Fruit fly (Drosophila melanogaster) whole organism: Measurements from ENCODE around the gene nej.

Experiments used
- CG8478 ChIP-seq: fragments of >200 bp; optimal IDR thresholded peaks from 2 replicates; lab custom pipeline; 2018; ENCODE audit warnings: inconsistent platforms
- Dll ChIP-seq: fragments of >200 bp; optimal IDR thresholded peaks from 2 replicates; lab custom pipeline; 2017
- EcR ChIP-seq, 2 experiments: fragments of >200 bp; optimal IDR thresholded peaks; 2 replicates each; lab custom pipeline; 2017; ENCODE audit warnings: missing biosample characterization in 2 of 2, missing genetic modification characterization in 2 of 2, missing genetic modification reagents in 2 of 2
- pan ChIP-seq: fragments of >200 bp; optimal IDR thresholded peaks from 2 replicates; lab custom pipeline; 2017
- psq ChIP-seq: fragments of >200 bp; optimal IDR thresholded peaks from 2 replicates; lab custom pipeline; 2017
- usp ChIP-seq: fragments of >200 bp; optimal IDR thresholded peaks from 2 replicates; lab custom pipeline; 2017; ENCODE audit warnings: missing biosample characterization, missing genetic modification characterization, mixed read lengths

DNA sequence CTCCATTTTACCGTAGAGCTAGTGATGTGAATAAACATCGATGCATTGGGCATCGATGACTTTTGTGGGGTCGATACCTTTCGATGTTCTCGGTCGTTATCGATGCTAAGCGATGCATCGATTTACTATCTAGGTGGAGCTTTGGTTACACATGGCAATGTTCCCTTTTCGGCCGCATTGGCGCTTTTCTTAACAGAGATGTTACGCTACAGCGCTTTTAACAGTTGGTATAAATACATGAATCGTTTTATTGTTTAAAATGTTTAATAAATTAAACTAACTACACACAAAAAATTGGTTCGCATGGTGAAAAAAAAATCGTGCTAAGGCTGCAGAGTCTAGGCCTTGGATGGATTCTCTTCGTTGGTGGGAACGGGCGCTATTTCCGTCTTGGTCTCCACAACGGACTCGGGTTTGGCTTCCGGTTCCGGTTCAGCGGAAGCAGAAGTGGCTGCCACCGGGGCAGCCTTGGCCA, 28.0 kb downstream of the nej start, which contains the start of gene Ptpmeg2:
- TF ChIP-seq pan (lab: Kevin White, UChicago), result no peak
- no peak for TF ChIP-seq CG8478 (lab: Kevin White, UChicago)
- no peak for TF ChIP-seq usp
- TF ChIP-seq Dll (lab: Kevin White, UChicago), result no peak
- no peak for TF ChIP-seq psq (lab: Kevin White, UChicago)
- no peak for TF ChIP-seq EcR (GFP tag; optimal IDR thresholded peaks at IDR 0.05; lab: Kevin White, UChicago)
